Worm (Caenorhabditis elegans): ENCODE measurements around the gene C46H3.1.

ce11 chrX:1209096-1209495 is at the start of gene C46H3.1:
- TF ChIP-seq lsy-2 (tag; optimal IDR thresholded peaks at IDR 0.05), result no peak
- TF ChIP-seq nhr-76 (tag; optimal IDR thresholded peaks at IDR 0.05), result no peak
